Fruit fly (Drosophila melanogaster) whole organism, pupa: ENCODE results near the gene CG32486.

Experiments
- CG10348 ChIP-seq: fragments of 200-800 bp; sonication (Bioruptor generic); IDR thresholded peaks from 2 replicates; pipeline ENCODE4 v1.3.6; 2022; ENCODE audit warnings: missing biosample characterization, missing genetic modification characterization
- CG14655 ChIP-seq: fragments of 200-800 bp; sonication (Bioruptor generic); optimal IDR thresholded peaks from 3 replicates; lab custom pipeline; 2017; ENCODE audit warnings: mild to moderate bottlenecking, missing biosample characterization, missing genetic modification reagents, missing genetic modification characterization
- CG34367 ChIP-seq: fragments of 200-800 bp; sonication (Bioruptor generic); optimal IDR thresholded peaks from 2 replicates; lab custom pipeline; 2018; ENCODE audit warnings: missing biosample characterization, mild to moderate bottlenecking, missing genetic modification characterization
- CG4496 ChIP-seq: fragments of 200-800 bp; sonication (Bioruptor generic); IDR thresholded peaks from 3 replicates; pipeline ENCODE4 v1.3.6; 2022; ENCODE audit warnings: missing biosample characterization, missing genetic modification characterization
- D1 ChIP-seq: fragments of 200-800 bp; sonication (Bioruptor generic); optimal IDR thresholded peaks from 2 replicates; lab custom pipeline; 2018; ENCODE audit warnings: missing biosample characterization, mild to moderate bottlenecking, missing genetic modification characterization, moderate library complexity
- EcR ChIP-seq: fragments of 200-800 bp; sonication (Bioruptor generic); optimal IDR thresholded peaks from 3 replicates; lab custom pipeline; 2019; ENCODE audit warnings: missing biosample characterization, missing genetic modification characterization, mild to moderate bottlenecking, moderate library complexity, missing genetic modification reagents
- Pif1B ChIP-seq: fragments of 200-800 bp; sonication (Bioruptor generic); optimal IDR thresholded peaks from 3 replicates; lab custom pipeline; 2016; ENCODE audit warnings: missing biosample characterization, missing genetic modification characterization

DNA sequence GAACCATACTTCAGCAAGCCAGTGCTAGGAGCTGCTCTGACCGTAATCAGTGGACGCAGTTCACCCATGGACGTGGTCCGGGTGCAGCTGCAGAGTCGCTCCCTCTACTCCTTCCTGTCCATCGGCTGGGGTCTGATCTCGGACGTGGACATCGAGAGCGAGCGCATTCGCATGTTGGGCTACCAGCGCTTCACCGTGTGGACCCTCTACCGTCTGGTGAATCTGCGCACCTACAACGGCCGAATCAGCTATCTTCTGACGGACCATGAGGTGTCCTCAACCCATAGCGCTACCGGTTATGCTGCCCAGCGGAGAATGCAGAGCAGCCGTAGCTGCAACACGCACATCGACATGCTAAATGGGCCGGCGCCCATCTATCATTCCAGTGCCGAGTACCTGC is 22.0 kb downstream of the CG32486 start:
- no peak for TF ChIP-seq Pif1B (GFP tag; lab: Kevin White, UChicago)
- no peak for TF ChIP-seq CG34367 (tag; lab: Kevin White, UChicago)
- TF ChIP-seq CG10348: no peak
- TF ChIP-seq CG4496 (GFP tag; lab: Robert Waterston, UW): no peak
- no peak for TF ChIP-seq CG14655 (GFP tag; lab: Kevin White, UChicago)
- TF ChIP-seq EcR (GFP tag; lab: Kevin White, UChicago): no peak
- TF ChIP-seq D1 (tag; lab: Kevin White, UChicago): no peak
